Fruit fly (Drosophila melanogaster): ENCODE data around the gene CG14052.

- peak; percentile 76 to 78 for TF ChIP-seq CTCF (optimal IDR thresholded peaks at IDR 0.05)
- no peak for TF ChIP-seq CG8478 (optimal IDR thresholded peaks at IDR 0.05)
Observed at dm6 chrX:2270557-2270930, 47.0 kb downstream of the CG14052 start, which contains the start of gene CG2924.

Measured in S2 (cell line).